Worm (Caenorhabditis elegans) whole organism, L1 larva: ENCODE data around the gene ugt-66.

Experiments
- C04F5.9 ChIP-seq: sonication (generic microtip); optimal IDR thresholded peaks from 2 replicates; lab custom pipeline; 2016; ENCODE audit warnings: missing genetic modification characterization, missing compliant biosample characterization
- C16A3.4 ChIP-seq: fragments of 150-350 bp; optimal IDR thresholded peaks from 2 replicates; lab custom pipeline; 2014; ENCODE audit warnings: missing biosample characterization, missing genetic modification characterization
- C34B4.2 ChIP-seq: sonication (generic microtip); optimal IDR thresholded peaks from 2 replicates; lab custom pipeline; 2017; ENCODE audit warnings: mild to moderate bottlenecking, missing genetic modification characterization, missing compliant biosample characterization
- F16B12.6 ChIP-seq: fragments of 150-350 bp; optimal IDR thresholded peaks from 2 replicates; lab custom pipeline; 2014; ENCODE audit warnings: missing biosample characterization, missing genetic modification characterization
- aha-1 ChIP-seq: fragments of 150-350 bp; optimal IDR thresholded peaks from 2 replicates; lab custom pipeline; 2014; ENCODE audit warnings: missing biosample characterization, missing genetic modification characterization
- alr-1 ChIP-seq: fragments of 200-800 bp; sonication (Bioruptor generic); optimal IDR thresholded peaks from 2 replicates; lab custom pipeline; 2018; ENCODE audit warnings: borderline replicate concordance, mild to moderate bottlenecking, missing genetic modification characterization, missing compliant biosample characterization
- aly-2 ChIP-seq: fragments of 150-350 bp; optimal IDR thresholded peaks from 2 replicates; lab custom pipeline; 2014; ENCODE audit warnings: missing biosample characterization, missing genetic modification characterization
- ama-1 ChIP-seq: fragments of 150-350 bp; optimal IDR thresholded peaks from 2 replicates; lab custom pipeline; 2014
- ceh-82 ChIP-seq, 3 experiments: fragments of 150-350 bp in 1 of 3; sonication (generic microtip) in 2 of 3; optimal IDR thresholded peaks; 2 replicates each; lab custom pipeline; 2014 to 2017; ENCODE audit warnings: missing biosample characterization in 3 of 3, missing genetic modification characterization in 3 of 3
- ceh-88 ChIP-seq: fragments of 200-800 bp; sonication (Bioruptor generic); IDR thresholded peaks from 2 replicates; pipeline ENCODE4 v1.3.6; 2022; ENCODE audit warnings: missing genetic modification characterization, missing compliant biosample characterization
- ceh-90 ChIP-seq: sonication (generic microtip); optimal IDR thresholded peaks from 2 replicates; lab custom pipeline; 2016; ENCODE audit warnings: missing genetic modification characterization, missing compliant biosample characterization
- ces-1 ChIP-seq: fragments of 150-350 bp; optimal IDR thresholded peaks from 2 replicates; lab custom pipeline; 2014; ENCODE audit warnings: missing biosample characterization, missing genetic modification reagents, missing genetic modification characterization
- dpl-1 ChIP-seq, 3 experiments: fragments of 150-350 bp in 2 of 3; sonication (generic microtip) in 1 of 3; optimal IDR thresholded peaks; 2 replicates each; lab custom pipeline; 2014 to 2017; ENCODE audit warnings: missing biosample characterization in 3 of 3, missing genetic modification characterization in 3 of 3, missing genetic modification reagents in 3 of 3
- egl-13 ChIP-seq: sonication (generic microtip); optimal IDR thresholded peaks from 2 replicates; lab custom pipeline; 2016; ENCODE audit warnings: missing genotype, missing genetic modification reagents, missing genetic modification characterization, missing compliant biosample characterization
- egl-27 ChIP-seq, 2 experiments: fragments of 150-350 bp in 1 of 2; sonication (generic microtip); optimal IDR thresholded peaks; 3 replicates each; lab custom pipeline; 2017 to 2018; ENCODE audit warnings: missing biosample characterization in 2 of 2, missing genetic modification characterization in 2 of 2, missing genetic modification reagents in 2 of 2
- hlh-17 ChIP-seq: fragments of 200-800 bp; sonication (Bioruptor generic); optimal IDR thresholded peaks from 2 replicates; lab custom pipeline; 2018; ENCODE audit warnings: missing genetic modification characterization, mild to moderate bottlenecking, missing compliant biosample characterization, moderate library complexity, borderline replicate concordance
- hlh-4 ChIP-seq: sonication (generic microtip); optimal IDR thresholded peaks from 2 replicates; lab custom pipeline; 2016; ENCODE audit warnings: mild to moderate bottlenecking, missing genetic modification characterization, missing compliant biosample characterization
- hpl-2 ChIP-seq: fragments of 150-350 bp; optimal IDR thresholded peaks from 2 replicates; lab custom pipeline; 2014; ENCODE audit warnings: missing biosample characterization, missing genetic modification reagents, missing genetic modification characterization
- isw-1 ChIP-seq: fragments of 200-800 bp; sonication (Bioruptor generic); IDR thresholded peaks from 2 replicates; pipeline ENCODE4 v1.3.6; 2022; ENCODE audit warnings: missing genetic modification characterization, missing compliant biosample characterization
- jun-1 ChIP-seq: fragments of 150-350 bp; optimal IDR thresholded peaks from 2 replicates; lab custom pipeline; 2014; ENCODE audit warnings: missing biosample characterization, missing genetic modification reagents, missing genetic modification characterization
- lin-14 ChIP-seq: fragments of 200-800 bp; sonication (Bioruptor generic); optimal IDR thresholded peaks from 2 replicates; lab custom pipeline; 2018; ENCODE audit warnings: mild to moderate bottlenecking, missing genetic modification characterization, moderate library complexity, missing compliant biosample characterization
- lin-15B ChIP-seq: fragments of 150-350 bp; sonication (generic microtip); optimal IDR thresholded peaks from 3 replicates; lab custom pipeline; 2014; ENCODE audit warnings: missing biosample characterization, missing genetic modification characterization
- lin-39 ChIP-seq: fragments of 150-350 bp; optimal IDR thresholded peaks from 2 replicates; lab custom pipeline; 2014; ENCODE audit warnings: missing biosample characterization, missing genetic modification reagents, missing genetic modification characterization
- lir-3 ChIP-seq: sonication (generic microtip); optimal IDR thresholded peaks from 2 replicates; lab custom pipeline; 2016; ENCODE audit warnings: mild to moderate bottlenecking, missing genetic modification characterization, moderate library complexity, missing compliant biosample characterization; ENCODE audit not compliant: poor library complexity
- mdl-1 ChIP-seq, 2 experiments: fragments of 150-350 bp; optimal IDR thresholded peaks; 2 replicates each; lab custom pipeline; 2014 to 2017; ENCODE audit warnings: missing biosample characterization in 2 of 2, missing genetic modification characterization in 2 of 2, inconsistent platforms in 1 of 2
- mef-2 ChIP-seq: fragments of 150-350 bp; optimal IDR thresholded peaks from 2 replicates; lab custom pipeline; 2014; ENCODE audit warnings: missing biosample characterization, missing genetic modification characterization
- nhr-11 ChIP-seq: fragments of 150-350 bp; optimal IDR thresholded peaks from 2 replicates; lab custom pipeline; 2014; ENCODE audit warnings: missing biosample characterization, missing genetic modification characterization
- nhr-12 ChIP-seq: sonication (generic microtip); optimal IDR thresholded peaks from 2 replicates; lab custom pipeline; 2017; ENCODE audit warnings: missing biosample characterization, missing genetic modification characterization
- nhr-20 ChIP-seq: sonication (generic microtip); optimal IDR thresholded peaks from 2 replicates; lab custom pipeline; 2016; ENCODE audit warnings: mild to moderate bottlenecking, missing genetic modification characterization, missing compliant biosample characterization
- nhr-237 ChIP-seq: fragments of 150-350 bp; optimal IDR thresholded peaks from 2 replicates; lab custom pipeline; 2014; ENCODE audit warnings: missing biosample characterization, missing genetic modification characterization
- nhr-84 ChIP-seq: sonication (generic microtip); optimal IDR thresholded peaks from 2 replicates; lab custom pipeline; 2017; ENCODE audit warnings: missing biosample characterization, missing genetic modification characterization
- nhr-85 ChIP-seq: sonication (generic microtip); peaks from one replicate; lab custom pipeline; 2016; ENCODE audit warnings: missing genetic modification characterization, inconsistent platforms, missing compliant biosample characterization
- nhr-90 ChIP-seq: sonication (generic microtip); optimal IDR thresholded peaks from 2 replicates; lab custom pipeline; 2016; ENCODE audit warnings: mild to moderate bottlenecking, missing genetic modification characterization, missing compliant biosample characterization; ENCODE audit not compliant: poor library complexity
- snpc-4 ChIP-seq: fragments of 150-350 bp; optimal IDR thresholded peaks from 2 replicates; lab custom pipeline; 2014; ENCODE audit warnings: missing biosample characterization, missing genetic modification characterization
- sox-4 ChIP-seq: sonication (generic microtip); optimal IDR thresholded peaks from 2 replicates; lab custom pipeline; 2016; ENCODE audit warnings: missing genetic modification characterization, missing compliant biosample characterization
- sptf-1 ChIP-seq: fragments of 150-350 bp; optimal IDR thresholded peaks from 2 replicates; lab custom pipeline; 2014; ENCODE audit warnings: missing biosample characterization, missing genetic modification characterization
- sup-37 ChIP-seq: fragments of 200-800 bp; sonication (Bioruptor generic); optimal IDR thresholded peaks from 2 replicates; lab custom pipeline; 2018; ENCODE audit warnings: mild to moderate bottlenecking, missing genetic modification characterization, missing compliant biosample characterization
- swsn-7 ChIP-seq: sonication (generic microtip); optimal IDR thresholded peaks from 2 replicates; lab custom pipeline; 2016; ENCODE audit warnings: missing genetic modification characterization, missing compliant biosample characterization
- unc-30 ChIP-seq: sonication (generic microtip); optimal IDR thresholded peaks from 2 replicates; lab custom pipeline; 2017; ENCODE audit warnings: missing biosample characterization, missing genetic modification characterization
- unc-62 ChIP-seq: fragments of 150-350 bp; optimal IDR thresholded peaks from 2 replicates; lab custom pipeline; 2014; ENCODE audit warnings: missing biosample characterization, missing genetic modification reagents, missing genetic modification characterization
- unc-86 ChIP-seq: sonication (generic microtip); optimal IDR thresholded peaks from 2 replicates; lab custom pipeline; 2016; ENCODE audit warnings: missing genetic modification characterization, missing compliant biosample characterization
- unc-98 ChIP-seq: fragments of 200-800 bp; sonication (Bioruptor generic); IDR thresholded peaks from 2 replicates; pipeline ENCODE4 v1.3.6; 2022; ENCODE audit warnings: missing genetic modification characterization, missing compliant biosample characterization
- vab-15 ChIP-seq: sonication (generic microtip); optimal IDR thresholded peaks from 2 replicates; lab custom pipeline; 2017; ENCODE audit warnings: missing genotype, mild to moderate bottlenecking, missing genetic modification characterization, missing compliant biosample characterization
- xbp-1 ChIP-seq: sonication (generic microtip); optimal IDR thresholded peaks from 2 replicates; lab custom pipeline; 2016; ENCODE audit warnings: missing genetic modification characterization, missing compliant biosample characterization
- zag-1 ChIP-seq: fragments of 150-350 bp; optimal IDR thresholded peaks from 2 replicates; lab custom pipeline; 2014; ENCODE audit warnings: missing biosample characterization, missing genetic modification characterization
- zip-4 ChIP-seq: fragments of 200-800 bp; sonication (Bioruptor generic); optimal IDR thresholded peaks from 2 replicates; lab custom pipeline; 2018; ENCODE audit warnings: mild to moderate bottlenecking, missing genetic modification characterization, moderate library complexity, missing compliant biosample characterization

ugt-66 gene

DNA sequence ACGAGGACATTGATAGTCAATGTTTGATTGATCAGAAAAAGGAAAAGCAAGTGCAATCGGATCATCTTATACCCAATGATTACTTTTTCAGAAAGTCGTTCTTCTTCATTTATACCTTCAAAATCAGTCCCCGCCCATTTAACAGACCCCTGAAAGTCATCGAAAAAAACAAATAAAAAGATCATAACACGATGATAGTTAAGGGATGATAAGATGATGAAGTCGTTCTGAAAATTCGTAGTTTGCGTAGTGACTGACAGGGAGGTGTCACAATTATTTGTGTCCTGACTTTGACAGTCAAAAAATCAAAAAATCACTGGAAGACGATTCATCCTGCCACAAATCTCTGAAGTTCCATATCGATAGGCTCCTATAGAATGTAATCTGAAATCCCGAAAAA, at the start of gene ugt-66:
TSS of gene ugt-66 (minus strand) at position 101 of the 400 bp plus-strand sequence.
- no peak for TF ChIP-seq ceh-88 (GFP tag; lab: Robert Waterston, UW)
- TF ChIP-seq lin-15B (tag; lab: Kevin White, UChicago), result no peak
- TF ChIP-seq ceh-82 (tag; optimal IDR thresholded peaks at IDR 0.05; lab: Kevin White, UChicago), result no peak
- TF ChIP-seq dpl-1 (GFP tag; optimal IDR thresholded peaks at IDR 0.05; lab: Kevin White, UChicago), result no peak
- TF ChIP-seq nhr-84 (tag; lab: Kevin White, UChicago), result no peak
- no peak for TF ChIP-seq lin-39 (tag; lab: Kevin White, UChicago)
- no peak for TF ChIP-seq C16A3.4 (tag; lab: Kevin White, UChicago)
- TF ChIP-seq hlh-4 (tag; lab: Kevin White, UChicago), result no peak
- no peak for TF ChIP-seq zag-1 (tag; lab: Kevin White, UChicago)
- TF ChIP-seq nhr-20 (tag; lab: Kevin White, UChicago), result no peak
- TF ChIP-seq unc-62, result no peak
- TF ChIP-seq egl-27 (tag; optimal IDR thresholded peaks at IDR 0.05; lab: Kevin White, UChicago), result no peak
- no peak for TF ChIP-seq C34B4.2
- TF ChIP-seq F16B12.6 (tag; lab: Kevin White, UChicago), result no peak
- TF ChIP-seq lin-14, result no peak
- TF ChIP-seq nhr-12 (tag; lab: Kevin White, UChicago), result no peak
- no peak for TF ChIP-seq vab-15 (tag; lab: Kevin White, UChicago)
- TF ChIP-seq unc-86, result no peak
- TF ChIP-seq aha-1 (tag; lab: Kevin White, UChicago), result no peak
- TF ChIP-seq nhr-85 (tag; lab: Kevin White, UChicago), result no peak

DNA sequence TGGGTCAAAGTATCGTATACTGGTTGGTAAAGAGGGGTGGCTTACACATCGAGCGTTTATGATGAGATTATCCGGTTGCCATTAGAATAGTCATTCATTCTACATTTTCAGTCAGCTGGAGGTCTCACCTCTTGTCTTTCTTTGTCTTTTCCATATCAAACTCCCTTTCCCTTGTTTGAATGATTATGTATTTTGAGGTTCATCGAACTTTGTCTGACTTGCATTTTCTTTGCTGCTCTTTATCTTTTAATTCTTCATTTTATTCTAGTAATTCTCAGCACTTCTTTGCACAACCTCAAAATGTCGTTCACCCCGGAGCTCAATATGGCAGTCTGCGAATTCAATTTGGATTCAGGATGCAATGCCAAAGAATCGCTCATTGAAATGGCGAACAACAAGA, 46.1 kb upstream of the ugt-66 start, which contains the start of gene T12A2.3:
TSS of gene T12A2.3 (plus strand) at position 301 of the 400 bp plus-strand sequence.
- TF ChIP-seq aly-2 (tag; lab: Kevin White, UChicago), result no peak
- TF ChIP-seq mdl-1 (tag; optimal IDR thresholded peaks at IDR 0.05; lab: Kevin White, UChicago), result no peak
- TF ChIP-seq hpl-2 (GFP tag; lab: Kevin White, UChicago), result no peak
- no peak for TF ChIP-seq zip-4 (GFP tag; lab: Kevin White, UChicago)
- no peak for TF ChIP-seq ceh-90 (tag; lab: Kevin White, UChicago)
- no peak for TF ChIP-seq unc-30 (tag; lab: Kevin White, UChicago)
- TF ChIP-seq jun-1 (tag; lab: Kevin White, UChicago), result no peak
- no peak for TF ChIP-seq C04F5.9
- TF ChIP-seq isw-1 (GFP tag; lab: Robert Waterston, UW), result no peak
- TF ChIP-seq ces-1 (GFP tag; lab: Kevin White, UChicago), result no peak
- TF ChIP-seq unc-98 (GFP tag; lab: Robert Waterston, UW), result no peak
- no peak for TF ChIP-seq C34B4.2
- no peak for TF ChIP-seq nhr-237 (tag; lab: Kevin White, UChicago)
- no peak for TF ChIP-seq xbp-1
- no peak for TF ChIP-seq C16A3.4 (tag; lab: Kevin White, UChicago)
- TF ChIP-seq dpl-1 (GFP tag; optimal IDR thresholded peaks at IDR 0.05; lab: Kevin White, UChicago), result no peak
- TF ChIP-seq ama-1 (lab: Kevin White, UChicago), result no peak
- TF ChIP-seq nhr-84 (tag; lab: Kevin White, UChicago), result no peak
- TF ChIP-seq, all 84 proteins: peak for 0

DNA sequence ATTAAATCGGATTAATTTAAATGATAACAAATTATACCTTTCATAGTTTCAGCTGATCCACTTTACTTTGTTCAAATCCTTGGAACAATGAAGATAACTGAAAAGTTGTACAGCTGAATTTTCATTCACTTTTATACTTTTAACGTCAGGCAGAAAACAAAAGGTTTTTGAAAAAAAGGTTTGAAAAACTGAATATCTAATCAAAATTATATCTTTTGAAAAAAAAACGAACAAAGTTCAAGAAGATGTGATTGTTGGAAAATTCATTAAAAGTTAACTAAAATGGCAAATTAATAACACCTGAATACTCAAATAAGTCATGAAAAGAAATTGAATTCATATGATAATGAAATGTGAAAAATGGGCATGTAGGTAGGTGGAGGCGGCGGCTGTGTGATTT, 42.3 kb upstream of the ugt-66 start, which contains the start of gene T12A2.21:
TSS of gene T12A2.21 (minus strand) at position 101 of the 400 bp plus-strand sequence.
- no peak for TF ChIP-seq sptf-1 (tag; lab: Kevin White, UChicago)

DNA sequence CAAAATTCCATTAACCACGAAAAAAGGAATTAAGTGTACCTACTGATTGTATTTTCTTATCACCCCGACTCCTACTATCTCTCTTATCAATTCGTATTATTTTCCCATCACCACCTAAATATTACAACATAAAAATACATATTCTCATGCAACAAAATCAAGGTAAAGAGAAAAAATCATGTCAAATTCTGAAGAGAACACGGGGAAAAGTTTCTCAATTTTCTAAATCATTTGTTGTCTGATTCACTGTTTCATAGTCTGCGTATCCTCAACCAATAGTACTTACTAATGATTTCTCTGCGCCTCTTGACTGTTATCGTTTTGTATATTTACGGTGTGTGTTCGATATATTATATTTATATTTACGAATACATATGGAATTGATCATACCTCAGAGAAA, 37.5 kb upstream of the ugt-66 start:
- no peak for TF ChIP-seq sup-37 (GFP tag; lab: Kevin White, UChicago)
- TF ChIP-seq mdl-1 (tag; optimal IDR thresholded peaks at IDR 0.05; lab: Kevin White, UChicago), result no peak
- no peak for TF ChIP-seq snpc-4 (tag; lab: Kevin White, UChicago)
- no peak for TF ChIP-seq unc-98 (GFP tag; lab: Robert Waterston, UW)
- TF ChIP-seq C04F5.9, result no peak
- TF ChIP-seq egl-13, result no peak
- no peak for TF ChIP-seq mef-2 (tag; lab: Kevin White, UChicago)
- TF ChIP-seq lir-3 (tag; lab: Kevin White, UChicago), result no peak
- TF ChIP-seq lin-39 (tag; lab: Kevin White, UChicago), result no peak
- no peak for TF ChIP-seq nhr-12 (tag; lab: Kevin White, UChicago)
- TF ChIP-seq swsn-7 (tag; lab: Kevin White, UChicago), result no peak
- TF ChIP-seq nhr-11 (tag; lab: Kevin White, UChicago), result no peak
- TF ChIP-seq nhr-90 (tag; lab: Kevin White, UChicago), result no peak
- TF ChIP-seq lin-15B (tag; lab: Kevin White, UChicago), result no peak
- TF ChIP-seq alr-1 (tag; lab: Kevin White, UChicago), result no peak
- no peak for TF ChIP-seq F16B12.6 (tag; lab: Kevin White, UChicago)
- no peak for TF ChIP-seq sox-4
- no peak for TF ChIP-seq nhr-85 (tag; lab: Kevin White, UChicago)
- no peak for TF ChIP-seq egl-27 (tag; optimal IDR thresholded peaks at IDR 0.05; lab: Kevin White, UChicago)
- TF ChIP-seq zip-4 (GFP tag; lab: Kevin White, UChicago), result no peak
- TF ChIP-seq nhr-84 (tag; lab: Kevin White, UChicago), result no peak
- TF ChIP-seq hlh-17, result no peak
- TF ChIP-seq sptf-1 (tag; lab: Kevin White, UChicago), result no peak
